Worm (Caenorhabditis elegans): ENCODE results near the gene gana-1.

DNA sequence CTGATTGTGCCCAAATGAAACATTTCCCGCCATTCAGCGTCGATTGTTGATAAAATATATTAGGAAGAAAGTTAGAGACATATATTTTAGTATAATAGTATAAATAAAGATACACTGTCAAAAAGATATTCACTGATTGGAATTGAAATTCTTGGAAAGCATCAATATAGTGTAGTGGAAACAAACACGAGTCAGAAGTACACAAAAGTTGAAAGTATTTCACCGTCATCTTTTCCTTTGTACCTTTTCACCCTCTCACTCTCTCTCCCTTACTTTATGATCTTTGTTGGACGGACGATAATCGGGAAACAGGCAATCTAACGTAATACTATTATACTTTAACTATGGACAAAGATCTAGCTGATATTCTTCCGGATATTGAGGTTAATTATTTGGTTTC lies 7.0 kb downstream of the gana-1 start, which contains the start of gene nhr-208:
- TF ChIP-seq dve-1 (tag; optimal IDR thresholded peaks at IDR 0.05), result no peak
- no peak for TF ChIP-seq zip-5 (tag; optimal IDR thresholded peaks at IDR 0.05)
